Worm (Caenorhabditis elegans) whole organism, early embryonic: ENCODE results near the gene nphp-4.

Experiments
- B0310.2 ChIP-seq: sonication (generic microtip); optimal IDR thresholded peaks from 2 replicates; lab custom pipeline; 2016; ENCODE audit warnings: mild to moderate bottlenecking, missing genetic modification characterization, missing compliant biosample characterization
- F13C5.2 ChIP-seq: sonication (generic microtip); optimal IDR thresholded peaks from 2 replicates; lab custom pipeline; 2017; ENCODE audit warnings: mild to moderate bottlenecking, missing genetic modification characterization, inconsistent platforms, missing compliant biosample characterization
- aly-1 ChIP-seq: sonication (generic microtip); optimal IDR thresholded peaks from 2 replicates; lab custom pipeline; 2016; ENCODE audit warnings: missing genetic modification characterization, missing compliant biosample characterization
- ama-1 ChIP-seq: fragments of 150-350 bp; optimal IDR thresholded peaks from 2 replicates; lab custom pipeline; 2014
- ceh-13 ChIP-seq: fragments of 200-800 bp; sonication (Bioruptor generic); optimal IDR thresholded peaks from 2 replicates; lab custom pipeline; 2018; ENCODE audit warnings: mild to moderate bottlenecking, missing genetic modification characterization, missing compliant biosample characterization
- ceh-36 ChIP-seq: sonication (generic microtip); optimal IDR thresholded peaks from 2 replicates; lab custom pipeline; 2016; ENCODE audit warnings: missing genetic modification characterization, inconsistent platforms, missing compliant biosample characterization
- ets-7 ChIP-seq: sonication (generic microtip); optimal IDR thresholded peaks from 2 replicates; lab custom pipeline; 2016; ENCODE audit warnings: missing genotype, missing genetic modification characterization, missing compliant biosample characterization
- flt-1 ChIP-seq: fragments of 200-800 bp; sonication (Bioruptor generic); IDR thresholded peaks from 2 replicates; pipeline ENCODE4 v1.3.6; 2022; ENCODE audit warnings: missing genetic modification characterization, missing compliant biosample characterization
- hmbx-1 ChIP-seq: sonication (generic microtip); optimal IDR thresholded peaks from 2 replicates; lab custom pipeline; 2016; ENCODE audit warnings: mild to moderate bottlenecking, missing genetic modification characterization, missing compliant biosample characterization
- hmg-4 ChIP-seq: fragments of 200-800 bp; sonication (Bioruptor generic); optimal IDR thresholded peaks from 2 replicates; lab custom pipeline; 2018; ENCODE audit warnings: mild to moderate bottlenecking, missing genetic modification characterization, missing compliant biosample characterization
- hnd-1 ChIP-seq: sonication (generic microtip); optimal IDR thresholded peaks from 2 replicates; lab custom pipeline; 2016; ENCODE audit warnings: missing genetic modification characterization, missing compliant biosample characterization
- pes-1 ChIP-seq: fragments of 200-800 bp; sonication (Bioruptor generic); IDR thresholded peaks from 2 replicates; pipeline ENCODE4 v1.3.6; 2022; ENCODE audit warnings: missing genetic modification reagents, missing genetic modification characterization, missing compliant biosample characterization
- scrt-1 ChIP-seq: fragments of 200-800 bp; sonication (Bioruptor generic); IDR thresholded peaks from 2 replicates; pipeline ENCODE4 v1.3.6; 2022; ENCODE audit warnings: missing genetic modification characterization, missing compliant biosample characterization
- sea-1 ChIP-seq: fragments of 200-800 bp; sonication (Bioruptor generic); conservative IDR thresholded peaks from 2 replicates; pipeline ENCODE4 v1.3.6; 2022; ENCODE audit warnings: missing genetic modification characterization, missing compliant biosample characterization
- tbx-11 ChIP-seq: fragments of 200-800 bp; sonication (Bioruptor generic); IDR thresholded peaks from 2 replicates; pipeline ENCODE4 v1.3.6; 2022; ENCODE audit warnings: missing genetic modification characterization, missing compliant biosample characterization
- tbx-37 ChIP-seq: fragments of 200-800 bp; sonication (Bioruptor generic); conservative IDR thresholded peaks from 2 replicates; pipeline ENCODE4 v1.3.6; 2022; ENCODE audit warnings: missing genetic modification reagents, missing genetic modification characterization, missing compliant biosample characterization
- tra-4 ChIP-seq: sonication (generic microtip); optimal IDR thresholded peaks from 2 replicates; lab custom pipeline; 2017; ENCODE audit warnings: missing genetic modification characterization, missing compliant biosample characterization

The nphp-4 gene

DNA sequence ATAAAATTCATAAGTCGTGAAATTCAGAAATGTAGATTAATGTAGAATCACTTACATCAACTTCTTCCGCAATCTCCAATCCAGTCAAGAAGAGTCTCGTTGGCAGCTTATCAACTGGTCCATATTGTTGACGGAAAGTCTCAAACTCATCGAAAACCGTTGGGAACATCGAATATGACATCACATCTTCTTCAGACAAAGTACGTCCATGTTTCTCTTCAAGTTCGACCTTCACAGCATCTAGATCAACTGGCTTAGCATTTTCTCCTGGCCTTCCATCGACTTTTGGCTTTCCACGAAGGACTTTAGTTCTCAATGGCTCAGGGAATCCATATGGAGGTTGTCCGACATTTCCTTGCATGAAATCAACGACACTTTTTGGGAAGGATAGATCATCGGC lies 24.7 kb downstream of the nphp-4 start:
- no peak for TF ChIP-seq aly-1 (tag; lab: Kevin White, UChicago)
- no peak for TF ChIP-seq pes-1
- TF ChIP-seq tbx-11 (GFP tag; lab: Robert Waterston, UW): no peak
- no peak for TF ChIP-seq scrt-1 (GFP tag; lab: Robert Waterston, UW)
- TF ChIP-seq B0310.2 (tag; lab: Kevin White, UChicago): no peak
- TF ChIP-seq ceh-36 (tag; lab: Kevin White, UChicago): no peak
- TF ChIP-seq hmbx-1 (tag; lab: Kevin White, UChicago): no peak
- no peak for TF ChIP-seq hmg-4 (GFP tag; lab: Kevin White, UChicago)
- no peak for TF ChIP-seq tra-4 (tag; lab: Kevin White, UChicago)
- no peak for TF ChIP-seq F13C5.2
- no peak for TF ChIP-seq flt-1 (GFP tag; lab: Robert Waterston, UW)
- TF ChIP-seq tbx-37 (GFP tag; lab: Robert Waterston, UW): no peak
- TF ChIP-seq ceh-13 (GFP tag; lab: Kevin White, UChicago): no peak
- TF ChIP-seq sea-1 (GFP tag; lab: Robert Waterston, UW): no peak
- no peak for TF ChIP-seq ets-7
- TF ChIP-seq ama-1: no peak

DNA sequence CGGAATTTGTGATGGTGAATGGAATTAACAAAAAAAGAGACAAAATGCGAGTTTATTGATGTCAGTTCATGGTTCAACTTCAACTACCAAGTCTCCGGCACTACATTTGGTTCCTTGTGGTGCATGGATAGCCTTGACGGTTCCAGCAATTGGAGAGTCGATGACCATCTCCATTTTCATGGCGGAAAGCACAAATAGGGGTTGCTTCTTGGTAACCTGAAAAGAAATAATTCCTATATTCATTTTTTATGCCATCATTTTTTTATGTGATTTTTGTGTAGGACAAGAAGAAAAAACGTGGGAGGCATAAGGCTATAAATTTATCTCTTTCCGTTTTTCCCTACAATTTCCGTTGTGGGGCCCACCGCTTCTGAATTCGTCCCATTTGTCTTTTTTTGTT lies 25.5 kb downstream of the nphp-4 start:
- TF ChIP-seq sea-1 (GFP tag; lab: Robert Waterston, UW) (no peak), hnd-1 (tag; lab: Kevin White, UChicago) (no peak), hmbx-1 (tag; lab: Kevin White, UChicago) (no peak), tra-4 (tag; lab: Kevin White, UChicago) (no peak), hmg-4 (GFP tag; lab: Kevin White, UChicago) (no peak), B0310.2 (tag; lab: Kevin White, UChicago) (no peak), ceh-36 (tag; lab: Kevin White, UChicago) (no peak), tbx-11 (GFP tag; lab: Robert Waterston, UW) (no peak), F13C5.2 (no peak), scrt-1 (GFP tag; lab: Robert Waterston, UW) (no peak), pes-1 (no peak)

DNA sequence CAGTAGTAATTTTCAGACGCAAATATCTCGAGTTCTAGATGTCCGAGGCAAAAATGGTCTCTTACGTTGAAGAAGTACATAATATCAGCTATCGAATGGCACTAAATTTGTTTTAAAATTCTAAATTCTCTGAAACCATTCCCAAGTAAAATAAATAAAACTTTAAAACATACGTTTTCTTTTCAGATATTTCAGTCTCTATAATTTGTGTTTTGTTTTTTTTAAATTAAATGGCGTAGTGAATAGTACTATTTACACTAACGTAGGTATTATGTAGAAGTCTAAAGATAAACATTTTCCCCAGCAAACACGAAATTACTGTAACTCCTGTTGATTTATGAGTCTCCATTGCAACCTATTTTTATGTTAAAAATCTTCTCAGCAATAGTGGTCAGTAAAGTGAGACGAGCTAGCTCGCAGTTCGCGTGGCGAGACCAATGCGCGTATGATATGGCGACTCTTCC lies 26.2 kb downstream of the nphp-4 start:
- no peak for TF ChIP-seq F13C5.2

DNA sequence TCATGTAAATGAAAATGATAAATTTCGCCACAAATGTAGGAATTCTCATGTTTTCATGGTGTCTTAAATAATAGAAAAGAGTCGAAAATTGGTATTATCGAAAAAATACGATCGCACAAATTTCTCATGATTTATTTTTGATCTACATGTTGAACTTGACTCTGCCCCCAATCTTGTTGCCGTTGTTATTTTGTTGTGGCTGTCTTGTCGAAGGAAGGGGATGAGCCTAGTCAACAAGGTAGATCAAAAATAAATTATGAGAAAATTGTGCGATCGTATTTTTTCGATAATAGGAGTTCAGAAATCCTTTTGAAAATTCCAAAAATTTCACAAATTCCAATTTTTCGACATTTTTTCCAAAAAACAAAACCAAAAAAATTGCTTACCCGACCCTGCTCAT lies 28.0 kb downstream of the nphp-4 start:
- TF ChIP-seq F13C5.2 (no peak), tbx-37 (GFP tag; lab: Robert Waterston, UW) (no peak), ceh-13 (GFP tag; lab: Kevin White, UChicago) (no peak), B0310.2 (tag; lab: Kevin White, UChicago) (no peak), hmbx-1 (tag; lab: Kevin White, UChicago) (no peak), sea-1 (GFP tag; lab: Robert Waterston, UW) (no peak), ets-7 (no peak), ceh-36 (tag; lab: Kevin White, UChicago) (no peak), aly-1 (tag; lab: Kevin White, UChicago) (no peak), tbx-11 (GFP tag; lab: Robert Waterston, UW) (no peak), hnd-1 (tag; lab: Kevin White, UChicago) (no peak)

DNA sequence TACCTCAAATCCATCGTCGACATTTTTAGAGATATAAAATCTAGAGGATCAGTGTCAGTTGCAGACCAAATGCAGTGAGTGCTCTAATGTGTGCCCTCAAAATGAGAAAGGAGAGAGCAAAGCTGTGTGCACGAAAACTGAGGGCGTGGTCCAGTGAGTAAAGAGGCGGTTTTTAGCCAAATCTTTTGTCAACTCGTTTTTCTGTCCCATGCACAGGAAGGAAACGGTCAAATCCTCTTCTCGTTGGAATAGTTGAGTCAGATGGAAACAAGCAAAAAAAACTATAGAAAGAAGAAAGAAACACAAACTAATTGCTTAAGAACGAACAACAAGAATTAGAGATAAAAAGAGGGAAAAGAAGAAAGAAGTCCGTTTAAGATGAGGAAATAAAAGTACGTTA lies 31.6 kb downstream of the nphp-4 start, which contains the start of gene D2023.3:
D2023.3 (minus strand) TSS at position 101 of the 400 bp plus-strand sequence.
- TF ChIP-seq tra-4 (tag; lab: Kevin White, UChicago) (no peak), ceh-13 (GFP tag; lab: Kevin White, UChicago) (no peak), tbx-37 (GFP tag; lab: Robert Waterston, UW) (no peak)

DNA sequence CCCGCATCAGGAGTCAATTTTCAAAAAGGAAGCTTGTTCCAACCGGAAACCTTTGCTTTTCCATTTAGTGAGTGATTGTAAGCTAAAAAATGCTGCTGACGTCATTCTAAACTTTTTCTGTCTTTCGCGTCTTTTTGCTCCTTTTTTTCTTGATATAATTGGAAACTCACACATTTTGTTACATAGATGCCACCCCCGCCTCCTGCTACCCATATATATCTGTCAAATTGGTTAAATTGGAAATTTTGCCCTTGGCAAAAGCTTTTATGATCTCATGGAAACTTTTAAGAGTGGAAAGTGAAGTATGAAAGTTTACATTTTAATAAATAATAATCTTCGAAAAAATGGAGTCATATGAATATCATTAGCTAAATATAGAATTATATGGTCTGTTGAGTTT lies 33.6 kb downstream of the nphp-4 start:
- TF ChIP-seq ama-1: no peak
- TF ChIP-seq ceh-13 (GFP tag; lab: Kevin White, UChicago): no peak
- no peak for TF ChIP-seq tbx-37 (GFP tag; lab: Robert Waterston, UW)
- TF ChIP-seq hmbx-1 (tag; lab: Kevin White, UChicago): no peak
- TF ChIP-seq F13C5.2: no peak
- TF ChIP-seq flt-1 (GFP tag; lab: Robert Waterston, UW): no peak
- TF ChIP-seq tbx-11 (GFP tag; lab: Robert Waterston, UW): no peak

DNA sequence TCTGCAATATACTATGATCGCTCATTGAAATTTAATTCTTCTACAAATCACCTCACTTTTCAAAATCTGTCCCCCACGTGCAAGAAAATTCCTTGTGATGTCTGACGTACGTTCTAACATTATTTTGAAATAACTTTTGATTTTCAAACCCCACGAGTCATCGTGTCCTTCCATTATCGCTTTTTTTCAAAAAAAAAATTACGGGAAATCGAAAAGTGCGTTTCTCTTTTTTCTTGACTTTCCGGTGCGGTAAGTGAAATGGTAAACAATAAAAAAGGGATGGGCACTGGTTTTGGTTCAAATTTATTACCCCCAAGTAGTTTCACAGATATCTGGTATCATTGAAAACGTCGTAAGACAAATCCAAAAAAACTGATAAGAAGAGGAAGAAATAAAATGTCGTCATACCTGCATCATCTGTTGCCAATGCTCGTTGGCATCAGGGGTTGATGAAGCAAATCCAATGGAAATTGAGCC lies 40.0 kb downstream of the nphp-4 start:
- no peak for TF ChIP-seq tbx-37 (GFP tag; lab: Robert Waterston, UW)
- no peak for TF ChIP-seq ets-7
- TF ChIP-seq hmg-4 (GFP tag; lab: Kevin White, UChicago): no peak
- no peak for TF ChIP-seq aly-1 (tag; lab: Kevin White, UChicago)
- TF ChIP-seq tra-4 (tag; lab: Kevin White, UChicago): no peak
- no peak for TF ChIP-seq F13C5.2
- TF ChIP-seq flt-1 (GFP tag; lab: Robert Waterston, UW): no peak
- TF ChIP-seq tbx-11 (GFP tag; lab: Robert Waterston, UW): no peak

DNA sequence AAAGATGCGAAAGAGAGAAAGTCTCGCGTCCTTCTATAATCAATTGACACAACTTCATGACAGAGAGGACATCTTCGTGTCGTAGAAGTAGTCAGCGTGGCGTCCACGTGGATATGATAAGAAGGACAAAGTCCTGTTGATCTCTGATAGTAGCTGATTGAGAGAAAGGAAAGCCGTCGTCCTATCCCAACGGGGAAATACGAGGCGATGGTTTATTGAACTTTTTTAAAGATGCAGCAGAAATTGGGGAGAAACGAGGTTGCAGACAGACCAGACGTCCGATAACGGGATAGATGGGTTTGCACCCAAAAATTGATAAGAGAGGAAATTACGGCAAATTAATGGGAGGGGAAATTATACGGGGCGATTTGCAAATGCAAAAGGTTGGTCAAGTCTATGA lies 41.0 kb downstream of the nphp-4 start:
- no peak for TF ChIP-seq aly-1 (tag; lab: Kevin White, UChicago)
- TF ChIP-seq tbx-37 (GFP tag; lab: Robert Waterston, UW): no peak
- no peak for TF ChIP-seq hmg-4 (GFP tag; lab: Kevin White, UChicago)
- no peak for TF ChIP-seq tra-4 (tag; lab: Kevin White, UChicago)
- no peak for TF ChIP-seq hnd-1 (tag; lab: Kevin White, UChicago)
- no peak for TF ChIP-seq ets-7
- no peak for TF ChIP-seq scrt-1 (GFP tag; lab: Robert Waterston, UW)
- no peak for TF ChIP-seq hmbx-1 (tag; lab: Kevin White, UChicago)
- TF ChIP-seq tbx-11 (GFP tag; lab: Robert Waterston, UW): no peak
- no peak for TF ChIP-seq pes-1
- no peak for TF ChIP-seq F13C5.2
